Worm (Caenorhabditis elegans): ENCODE data around the gene col-108.

DNA sequence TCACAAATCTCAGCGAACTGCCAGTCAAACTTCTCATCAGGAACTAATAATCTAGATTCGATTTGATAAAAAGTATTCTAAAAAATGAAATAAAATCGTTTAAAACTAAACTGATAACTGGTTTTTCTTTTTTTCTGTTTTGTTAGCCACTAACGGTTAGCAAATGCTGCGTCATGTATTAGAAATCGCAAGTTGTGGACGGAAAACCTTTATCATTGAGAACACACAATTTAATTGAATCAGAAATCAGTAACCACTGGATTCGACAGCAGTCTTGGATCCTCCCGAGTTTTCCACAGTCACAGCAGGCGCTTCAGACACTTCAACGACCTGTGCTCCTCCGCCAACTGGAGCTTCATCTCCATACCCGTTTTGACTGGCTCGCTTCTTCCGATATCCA, 45.4 kb upstream of the col-108 start:
- TF ChIP-seq sdc-2 (tag; optimal IDR thresholded peaks at IDR 0.05): no peak
- TF ChIP-seq lin-11 (tag; optimal IDR thresholded peaks at IDR 0.05): no peak
- no peak for TF ChIP-seq ceh-31 (tag; optimal IDR thresholded peaks at IDR 0.05)
- TF ChIP-seq ama-1 (optimal IDR thresholded peaks at IDR 0.05): no peak

All from whole organism, late embryonic.